Fruit fly (Drosophila melanogaster) whole organism: ENCODE measurements around the gene Acp98AB.

Experiments used
- CG8478 ChIP-seq: fragments of >200 bp; optimal IDR thresholded peaks from 2 replicates; lab custom pipeline; 2018; ENCODE audit warnings: inconsistent platforms
- Dll ChIP-seq: fragments of >200 bp; optimal IDR thresholded peaks from 2 replicates; lab custom pipeline; 2017
- EcR ChIP-seq, 2 experiments: fragments of >200 bp; optimal IDR thresholded peaks; 2 replicates each; lab custom pipeline; 2017; ENCODE audit warnings: missing biosample characterization in 2 of 2, missing genetic modification characterization in 2 of 2, missing genetic modification reagents in 2 of 2
- pan ChIP-seq: fragments of >200 bp; optimal IDR thresholded peaks from 2 replicates; lab custom pipeline; 2017
- psq ChIP-seq: fragments of >200 bp; optimal IDR thresholded peaks from 2 replicates; lab custom pipeline; 2017
- usp ChIP-seq: fragments of >200 bp; optimal IDR thresholded peaks from 2 replicates; lab custom pipeline; 2017; ENCODE audit warnings: missing biosample characterization, missing genetic modification characterization, mixed read lengths

Gene Acp98AB

dm6 chr3R:27706039-27706580 is 11.4 kb downstream of the Acp98AB start:
- TF ChIP-seq pan, result no peak
- TF ChIP-seq EcR (GFP tag; optimal IDR thresholded peaks at IDR 0.05; lab: Kevin White, UChicago), result no peak
- TF ChIP-seq usp (GFP tag; lab: Kevin White, UChicago), result no peak
- TF ChIP-seq psq, result no peak
- no peak for TF ChIP-seq CG8478 (lab: Kevin White, UChicago)
- TF ChIP-seq Dll (lab: Kevin White, UChicago), result no peak

- TF ChIP-seq pan (no peak), CG8478 (lab: Kevin White, UChicago) (no peak)
Observed at dm6 chr3R:27706581-27707181, 12.0 kb downstream of the Acp98AB start, which contains the start of the genes CROT and CG12877. CROT (minus strand) TSS chr3R:27706751. CG12877 (plus strand) TSS chr3R:27707100.

- TF ChIP-seq Dll (lab: Kevin White, UChicago) (no peak), CG8478 (lab: Kevin White, UChicago) (peak; percentile 60)
Observed at dm6 chr3R:27736367-27737005, 41.8 kb downstream of the Acp98AB start, which contains the start of gene Ets98B. Ets98B (plus strand) TSS chr3R:27736538.

- TF ChIP-seq usp (GFP tag; lab: Kevin White, UChicago) (no peak), CG8478 (lab: Kevin White, UChicago) (no peak), Dll (lab: Kevin White, UChicago) (no peak), pan (no peak)
Observed at dm6 chr3R:27737038-27737437, 42.4 kb downstream of the Acp98AB start.

- TF ChIP-seq Dll (lab: Kevin White, UChicago) (no peak), CG8478 (lab: Kevin White, UChicago) (no peak), psq (no peak), pan (no peak), usp (GFP tag; lab: Kevin White, UChicago) (no peak), EcR (GFP tag; optimal IDR thresholded peaks at IDR 0.05; lab: Kevin White, UChicago) (peak in 1 of 2 experiments; percentile 5)
Observed at dm6 chr3R:27738287-27738686, 43.6 kb downstream of the Acp98AB start.

- TF ChIP-seq usp (GFP tag; lab: Kevin White, UChicago) (no peak), Dll (lab: Kevin White, UChicago) (no peak), pan (no peak), psq (no peak), EcR (GFP tag; optimal IDR thresholded peaks at IDR 0.05; lab: Kevin White, UChicago) (no peak), CG8478 (lab: Kevin White, UChicago) (no peak)
Observed at dm6 chr3R:27739999-27740398, 45.3 kb downstream of the Acp98AB start.

- TF ChIP-seq pan (no peak), CG8478 (lab: Kevin White, UChicago) (no peak), psq (no peak), Dll (lab: Kevin White, UChicago) (no peak), EcR (GFP tag; optimal IDR thresholded peaks at IDR 0.05; lab: Kevin White, UChicago) (no peak), usp (GFP tag; lab: Kevin White, UChicago) (no peak)
Observed at dm6 chr3R:27740692-27741091, 46.0 kb downstream of the Acp98AB start.
